Fruit fly (Drosophila melanogaster): Measurements from ENCODE around the gene CG7083.
A peak's percentile ranks its signal among the peaks of the same experiment; 100 is the strongest.

The CG7083 gene

DNA sequence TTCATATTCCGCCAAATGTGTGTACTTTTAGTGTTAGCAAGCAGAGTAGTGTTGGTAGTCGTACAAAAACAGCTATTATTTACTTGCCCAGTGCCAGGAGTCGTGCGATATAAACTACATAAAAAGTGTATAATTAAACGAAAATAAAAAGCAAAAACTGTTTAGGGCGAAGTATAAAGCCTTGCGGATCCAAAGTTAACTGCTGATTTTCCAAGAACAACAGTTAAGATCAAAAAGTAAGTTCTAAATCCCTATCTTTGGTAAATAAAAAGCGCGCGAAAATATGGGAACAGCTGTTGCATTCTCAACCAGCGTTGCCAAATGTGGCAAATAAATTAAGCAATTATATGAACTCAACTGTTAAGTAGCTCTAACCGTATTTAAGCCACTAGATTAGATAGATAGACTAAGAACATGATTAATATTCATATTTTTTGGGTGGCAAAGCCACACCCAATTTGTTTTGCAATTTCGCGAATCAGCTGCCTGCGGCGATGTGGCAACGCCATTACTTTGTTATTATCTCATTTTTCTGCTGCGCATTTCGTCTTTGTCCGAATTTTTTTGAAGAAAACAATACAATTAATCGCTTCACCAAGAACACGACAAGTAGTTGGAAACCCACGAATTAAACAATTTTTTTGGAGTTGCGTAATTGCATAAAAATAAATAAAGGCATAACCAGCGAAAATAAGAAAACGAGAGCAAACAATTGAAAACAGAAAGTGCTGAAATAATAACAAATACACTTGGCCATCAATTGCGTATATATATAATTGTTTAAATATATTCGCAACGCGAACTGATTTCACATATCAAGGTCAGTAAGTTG is at the start of gene CG7083, which contains the start of gene Prim1 (continued):
- TF ChIP-seq Sox102F (GFP tag; optimal IDR thresholded peaks at IDR 0.05), result peak; percentile 69
- no peak for TF ChIP-seq CG16779 (tag; optimal IDR thresholded peaks at IDR 0.05)
- no peak for TF ChIP-seq salr (GFP tag; optimal IDR thresholded peaks at IDR 0.05)
- peak; percentile 95 for TF ChIP-seq Sox14 (GFP tag; optimal IDR thresholded peaks at IDR 0.05)
- TF ChIP-seq Ets96B (tag; optimal IDR thresholded peaks at IDR 0.05), result peak; percentile 41
- TF ChIP-seq fkh (GFP tag; optimal IDR thresholded peaks at IDR 0.05), result peak; percentile 95
- TF ChIP-seq fd59A (GFP tag; optimal IDR thresholded peaks at IDR 0.05), result no peak
- TF ChIP-seq CG11294 (GFP tag; IDR thresholded peaks at IDR 0.05), result no peak
- peak; percentile 60 for TF ChIP-seq CG11762 (GFP tag; optimal IDR thresholded peaks at IDR 0.05; ENCODE audit: insufficient read depth)
- TF ChIP-seq CG15336 (GFP tag; IDR thresholded peaks at IDR 0.05), result peak; percentile 39; the same call in 1 of the 2 replicates

DNA sequence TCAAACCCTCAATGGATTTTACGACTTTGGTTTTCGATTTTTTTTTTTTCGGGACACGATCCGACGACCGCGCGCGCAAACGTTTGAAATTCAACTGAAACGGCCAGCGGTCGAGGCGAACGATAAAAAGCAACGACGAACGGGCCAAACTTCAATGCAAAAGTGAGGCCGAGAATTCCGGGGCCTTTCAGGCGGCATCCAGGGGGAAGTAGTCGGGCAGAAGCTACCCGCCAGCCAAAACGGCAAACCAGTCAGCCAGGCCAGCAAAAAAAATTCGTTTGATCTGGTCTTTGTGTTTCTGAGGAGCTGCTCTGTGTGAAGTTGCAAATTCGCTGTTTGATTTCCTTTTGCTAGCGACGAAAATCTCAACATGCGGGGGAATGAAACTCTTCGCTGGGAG is 45.4 kb upstream of the CG7083 start, which contains the start of gene CG7201:
CG7201 (minus strand) TSS at position 101 of the 400 bp plus-strand sequence.
- TF ChIP-seq CG8119 (GFP tag; IDR thresholded peaks at IDR 0.05) (no peak), fkh (GFP tag; optimal IDR thresholded peaks at IDR 0.05) (no peak), Eip78C (GFP tag) (peak; percentile 25)

DNA sequence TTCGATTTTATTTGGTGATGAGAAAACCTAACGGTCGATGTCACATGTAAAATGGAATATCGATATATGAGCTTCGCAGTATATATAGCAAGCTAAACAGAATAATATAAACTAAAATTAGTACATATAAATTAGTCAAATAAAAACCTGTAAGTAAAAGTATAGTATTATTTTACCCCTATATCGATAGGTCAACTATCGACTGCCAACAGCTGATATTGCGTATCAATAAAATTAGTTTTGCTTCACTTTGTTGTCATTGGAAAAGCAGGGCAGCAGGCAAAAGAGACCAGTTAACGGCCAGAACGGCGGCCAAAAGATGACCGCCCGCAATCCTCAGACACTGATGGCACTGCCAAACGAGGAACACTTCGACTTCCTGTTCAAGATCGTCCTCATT is 43.6 kb upstream of the CG7083 start, which contains the start of gene Rab19:
Rab19 (plus strand) TSS at position 78 of the 400 bp plus-strand sequence.
- peak; percentile 92 for TF ChIP-seq svp (GFP tag)
- TF ChIP-seq pdm3 (GFP tag; optimal IDR thresholded peaks at IDR 0.05), result no peak
- TF ChIP-seq fkh (GFP tag; optimal IDR thresholded peaks at IDR 0.05), result peak; percentile 33
- TF ChIP-seq dsx (GFP tag; optimal IDR thresholded peaks at IDR 0.05; ENCODE audit: poor library complexity, severe bottlenecking), result peak; percentile 69
- peak; percentile 43 for TF ChIP-seq Eip78C (GFP tag)
- peak; percentile 60 for TF ChIP-seq Blimp-1 (GFP tag; optimal IDR thresholded peaks at IDR 0.05)
- TF ChIP-seq CG6276 (GFP tag; optimal IDR thresholded peaks at IDR 0.05), result no peak

DNA sequence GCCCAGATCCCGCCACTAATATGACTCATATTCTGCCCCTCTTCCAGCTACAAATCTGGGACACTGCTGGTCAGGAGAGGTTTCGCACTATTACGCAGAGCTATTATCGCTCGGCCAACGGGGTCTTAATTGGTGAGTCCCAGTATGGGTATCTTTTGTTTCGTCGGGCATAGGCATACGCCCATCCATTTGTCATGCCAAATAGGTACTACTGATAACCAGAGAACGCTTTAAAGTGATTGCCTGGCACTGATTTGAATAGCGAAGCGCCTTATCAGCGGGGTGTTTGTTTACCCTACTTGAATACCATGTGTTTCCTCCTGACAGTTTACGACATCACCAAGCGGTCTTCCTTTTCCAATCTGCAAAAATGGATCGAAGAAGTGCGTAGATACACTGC is 43.1 kb upstream of the CG7083 start:
- TF ChIP-seq dsx (GFP tag; optimal IDR thresholded peaks at IDR 0.05; ENCODE audit: poor library complexity, severe bottlenecking) (no peak), CG8319 (GFP tag; optimal IDR thresholded peaks at IDR 0.05) (no peak), lz (GFP tag; optimal IDR thresholded peaks at IDR 0.05) (no peak), Sox102F (GFP tag; optimal IDR thresholded peaks at IDR 0.05) (no peak), Hr39 (GFP tag; optimal IDR thresholded peaks at IDR 0.05) (no peak), CG32006 (GFP tag; optimal IDR thresholded peaks at IDR 0.05) (no peak), cyc (GFP tag; optimal IDR thresholded peaks at IDR 0.05) (no peak), Eip93F (GFP tag; optimal IDR thresholded peaks at IDR 0.05) (no peak), CG11294 (GFP tag; IDR thresholded peaks at IDR 0.05) (no peak), topi (GFP tag; optimal IDR thresholded peaks at IDR 0.05) (no peak), CG8119 (GFP tag; IDR thresholded peaks at IDR 0.05) (no peak), Eip78C (GFP tag) (no peak), CG34406 (GFP tag; optimal IDR thresholded peaks at IDR 0.05) (no peak), OdsH (GFP tag; optimal IDR thresholded peaks at IDR 0.05) (no peak), Sox14 (GFP tag; optimal IDR thresholded peaks at IDR 0.05) (no peak)

dm6 chr3L:8299224-8300130 is 41.1 kb upstream of the CG7083 start, which contains the start of the genes Arl5 and CG13671:
Arl5 (minus strand) TSS chr3L:8299839.
CG13671 (plus strand) TSS chr3L:8300064.
- TF ChIP-seq CG3919 (GFP tag; optimal IDR thresholded peaks at IDR 0.05) (peak; percentile 80), net (GFP tag; optimal IDR thresholded peaks at IDR 0.05) (peak; percentile 65), CG11294 (GFP tag; IDR thresholded peaks at IDR 0.05) (0 out of 2 replicates have a peak, but pooled peaks have one; percentile 48), svp (GFP tag) (no peak), CG3032 (tag; optimal IDR thresholded peaks at IDR 0.05) (peak; percentile 51), Gug (GFP tag; IDR thresholded peaks at IDR 0.05) (peak; percentile 70), spab (GFP tag; optimal IDR thresholded peaks at IDR 0.05) (no peak), Met (GFP tag; optimal IDR thresholded peaks at IDR 0.05) (no peak), CG11902 (GFP tag; optimal IDR thresholded peaks at IDR 0.05) (peak; percentile 67), Smox (GFP tag; optimal IDR thresholded peaks at IDR 0.05) (no peak), CG16779 (tag; optimal IDR thresholded peaks at IDR 0.05) (no peak), CG6792 (GFP tag; optimal IDR thresholded peaks at IDR 0.05) (peak; percentile 72), CG9139 (GFP tag; optimal IDR thresholded peaks at IDR 0.05) (no peak), acj6 (GFP tag; optimal IDR thresholded peaks at IDR 0.05) (peak; percentile 79), Eip93F (GFP tag; optimal IDR thresholded peaks at IDR 0.05) (peak; percentile 58), CG8632 (GFP tag; optimal IDR thresholded peaks at IDR 0.05) (peak; percentile 65), Eip78C (GFP tag) (peak; percentile 91), CG31627 (GFP tag; optimal IDR thresholded peaks at IDR 0.05) (peak; percentile 75), CG32006 (GFP tag; optimal IDR thresholded peaks at IDR 0.05) (no peak), CG34406 (GFP tag; optimal IDR thresholded peaks at IDR 0.05) (peak; percentile 75)

Measured in whole organism, prepupa.